Fruit fly (Drosophila melanogaster) whole organism, embryonic: ENCODE results near the gene Pif1A.

Experiments used
- Antp ChIP-seq: fragments of 200-800 bp; sonication (Bioruptor generic); optimal IDR thresholded peaks from 3 replicates; lab custom pipeline; 2016; ENCODE audit warnings: missing biosample characterization, missing genetic modification characterization
- Atf6 ChIP-seq: fragments of 200-800 bp; sonication (Bioruptor generic); IDR thresholded peaks from 2 replicates; pipeline ENCODE4 v1.3.6; 2022; ENCODE audit warnings: missing biosample characterization, missing genetic modification characterization
- CG10209 ChIP-seq: fragments of 200-800 bp; sonication (Bioruptor generic); optimal IDR thresholded peaks from 3 replicates; lab custom pipeline; 2017; ENCODE audit warnings: missing biosample characterization, mild to moderate bottlenecking, missing genetic modification characterization, missing genetic modification reagents
- CG10431 ChIP-seq: fragments of 200-800 bp; sonication (Bioruptor generic); optimal IDR thresholded peaks from 3 replicates; lab custom pipeline; 2018; ENCODE audit warnings: missing biosample characterization, mild to moderate bottlenecking, missing genetic modification characterization
- CG11695 ChIP-seq: fragments of 200-800 bp; sonication (Bioruptor generic); IDR thresholded peaks from 3 replicates; pipeline ENCODE4 v1.3.6; 2022; ENCODE audit warnings: missing biosample characterization, missing genetic modification characterization
- CG12071 ChIP-seq: fragments of 200-800 bp; sonication (Bioruptor generic); optimal IDR thresholded peaks from 3 replicates; lab custom pipeline; 2018; ENCODE audit warnings: missing biosample characterization, mild to moderate bottlenecking, missing genetic modification characterization
- CG14014 ChIP-seq: fragments of 200-800 bp; sonication (Bioruptor generic); IDR thresholded peaks from 2 replicates; pipeline ENCODE4 v1.3.6; 2022; ENCODE audit warnings: missing biosample characterization, missing genetic modification characterization
- CG14667 ChIP-seq: fragments of 200-800 bp; sonication (Bioruptor generic); IDR thresholded peaks from 2 replicates; pipeline ENCODE4 v1.3.6; 2022; ENCODE audit warnings: missing biosample characterization, missing genetic modification characterization
- CG15696 ChIP-seq: fragments of 200-800 bp; sonication (Bioruptor generic); optimal IDR thresholded peaks from 2 replicates; lab custom pipeline; 2019; ENCODE audit warnings: missing biosample characterization, mild to moderate bottlenecking, missing genetic modification characterization, moderate library complexity
- CG17568 ChIP-seq: fragments of 200-800 bp; sonication (Bioruptor generic); optimal IDR thresholded peaks from 2 replicates; lab custom pipeline; 2018; ENCODE audit warnings: missing biosample characterization, mild to moderate bottlenecking, missing genetic modification characterization, moderate library complexity
- CG30403 ChIP-seq: fragments of 200-800 bp; sonication (Bioruptor generic); optimal IDR thresholded peaks from 3 replicates; lab custom pipeline; 2016; ENCODE audit warnings: missing biosample characterization, missing genetic modification characterization
- CG33213 ChIP-seq: fragments of 200-800 bp; sonication (Bioruptor generic); optimal IDR thresholded peaks from 3 replicates; lab custom pipeline; 2016; ENCODE audit warnings: missing biosample characterization, missing genetic modification characterization
- CG42726 ChIP-seq: fragments of 200-800 bp; sonication (Bioruptor generic); IDR thresholded peaks from 2 replicates; pipeline ENCODE4 v1.3.6; 2022; ENCODE audit warnings: missing biosample characterization, missing genetic modification characterization; ENCODE audit not compliant: partially characterized antibody
- CG4730 ChIP-seq: fragments of 200-800 bp; sonication (Bioruptor generic); IDR thresholded peaks from 2 replicates; pipeline ENCODE4 v1.3.6; 2022; ENCODE audit warnings: missing biosample characterization, missing genetic modification characterization
- CG7357 ChIP-seq: fragments of 200-800 bp; sonication (Bioruptor generic); IDR thresholded peaks from 3 replicates; pipeline ENCODE4 v1.3.6; 2022; ENCODE audit warnings: missing biosample characterization, missing genetic modification characterization
- CG9437 ChIP-seq: fragments of 200-800 bp; sonication (Bioruptor generic); optimal IDR thresholded peaks from 2 replicates; lab custom pipeline; 2018; ENCODE audit warnings: missing biosample characterization, mild to moderate bottlenecking, missing genetic modification characterization
- CG9609 ChIP-seq: fragments of 200-800 bp; sonication (Bioruptor generic); optimal IDR thresholded peaks from 3 replicates; lab custom pipeline; 2016; ENCODE audit warnings: missing biosample characterization, missing genetic modification characterization
- CG9932 ChIP-seq: fragments of 200-800 bp; sonication (Bioruptor generic); IDR thresholded peaks from 2 replicates; pipeline ENCODE4 v1.3.6; 2022; ENCODE audit warnings: missing biosample characterization, missing genetic modification characterization
- D19B ChIP-seq: fragments of 200-800 bp; sonication (Bioruptor generic); optimal IDR thresholded peaks from 2 replicates; lab custom pipeline; 2017; ENCODE audit warnings: missing biosample characterization, mild to moderate bottlenecking, missing genetic modification characterization
- Dad ChIP-seq: fragments of 200-800 bp; sonication (Bioruptor generic); optimal IDR thresholded peaks from 3 replicates; lab custom pipeline; 2016; ENCODE audit warnings: missing biosample characterization, missing genetic modification characterization
- Dfd ChIP-seq, 2 experiments: fragments of >200 bp; optimal IDR thresholded peaks; 2 replicates each; lab custom pipeline; 2017; ENCODE audit warnings: missing biosample characterization in 2 of 2, missing genetic modification characterization in 2 of 2
- Dp ChIP-seq: fragments of 200-800 bp; sonication (Bioruptor generic); optimal IDR thresholded peaks from 2 replicates; lab custom pipeline; 2018; ENCODE audit warnings: missing biosample characterization, mild to moderate bottlenecking, missing genetic modification characterization, moderate library complexity
- E2f2 ChIP-seq: fragments of 200-800 bp; sonication (Bioruptor generic); IDR thresholded peaks from 2 replicates; pipeline ENCODE4 v1.3.6; 2022; ENCODE audit warnings: missing biosample characterization, missing genetic modification characterization
- GATAe ChIP-seq: fragments of 200-800 bp; sonication (Bioruptor generic); conservative IDR thresholded peaks from 2 replicates; pipeline ENCODE4 v1.3.6; 2022; ENCODE audit warnings: missing biosample characterization, missing genetic modification characterization
- H2.0 ChIP-seq: fragments of 200-800 bp; sonication (Bioruptor generic); IDR thresholded peaks from 2 replicates; pipeline ENCODE4 v1.3.6; 2022; ENCODE audit warnings: missing biosample characterization, missing genetic modification characterization
- HLH54F ChIP-seq: fragments of 200-800 bp; sonication (Bioruptor generic); optimal IDR thresholded peaks from 3 replicates; lab custom pipeline; 2016; ENCODE audit warnings: missing biosample characterization, missing genetic modification characterization
- MBD-R2 ChIP-seq: fragments of 200-800 bp; sonication (Bioruptor generic); IDR thresholded peaks from 2 replicates; pipeline ENCODE4 v1.3.6; 2022; ENCODE audit warnings: missing biosample characterization, missing genetic modification characterization
- NFAT ChIP-seq: fragments of 200-800 bp; sonication (Bioruptor generic); IDR thresholded peaks from 2 replicates; pipeline ENCODE4 v1.3.6; 2022; ENCODE audit warnings: missing biosample characterization, missing genetic modification characterization
- Ptx1 ChIP-seq: fragments of 200-800 bp; sonication (Bioruptor generic); IDR thresholded peaks from 2 replicates; pipeline ENCODE4 v1.3.6; 2022; ENCODE audit warnings: missing biosample characterization, missing genetic modification characterization
- Taf1 ChIP-seq: fragments of 200-800 bp; sonication (Bioruptor generic); IDR thresholded peaks from 2 replicates; pipeline ENCODE4 v1.3.6; 2022; ENCODE audit warnings: missing biosample characterization, missing genetic modification characterization
- al ChIP-seq: fragments of 200-800 bp; sonication (Bioruptor generic); IDR thresholded peaks from 2 replicates; pipeline ENCODE4 v1.3.6; 2022; ENCODE audit warnings: missing biosample characterization, missing genetic modification characterization
- ara ChIP-seq: fragments of 200-800 bp; sonication (Bioruptor generic); IDR thresholded peaks from 2 replicates; pipeline ENCODE4 v1.3.6; 2022; ENCODE audit warnings: missing biosample characterization, missing genetic modification characterization
- cato ChIP-seq: fragments of 200-800 bp; sonication (Bioruptor generic); optimal IDR thresholded peaks from 2 replicates; lab custom pipeline; 2016; ENCODE audit warnings: missing biosample characterization, missing genetic modification characterization, borderline replicate concordance
- dm ChIP-seq: fragments of 200-800 bp; sonication (Bioruptor generic); optimal IDR thresholded peaks from 3 replicates; lab custom pipeline; 2016; ENCODE audit warnings: missing biosample characterization, missing genetic modification characterization
- dysf ChIP-seq: fragments of 200-800 bp; sonication (Bioruptor generic); IDR thresholded peaks from 3 replicates; pipeline ENCODE4 v1.3.6; 2022; ENCODE audit warnings: missing biosample characterization, missing genetic modification characterization
- esg ChIP-seq: fragments of 200-800 bp; sonication (Bioruptor generic); conservative IDR thresholded peaks from 2 replicates; pipeline ENCODE4 v1.3.6; 2022; ENCODE audit warnings: missing biosample characterization, missing genetic modification characterization
- eve ChIP-seq, 2 experiments: fragments of >200 bp; optimal IDR thresholded peaks; 2 replicates each; lab custom pipeline; 2017; ENCODE audit warnings: missing biosample characterization in 2 of 2, missing genetic modification characterization in 2 of 2
- eyg ChIP-seq: fragments of 200-800 bp; sonication (Bioruptor generic); optimal IDR thresholded peaks from 3 replicates; lab custom pipeline; 2016; ENCODE audit warnings: missing biosample characterization, missing genetic modification characterization
- ftz-f1 ChIP-seq: fragments of 200-800 bp; sonication (Bioruptor generic); optimal IDR thresholded peaks from 2 replicates; lab custom pipeline; 2016; ENCODE audit warnings: missing biosample characterization, missing genetic modification characterization
- lmd ChIP-seq: fragments of 200-800 bp; sonication (Bioruptor generic); IDR thresholded peaks from 2 replicates; pipeline ENCODE4 v1.3.6; 2022; ENCODE audit warnings: missing biosample characterization, missing genetic modification characterization
- nerfin-2 ChIP-seq: fragments of 200-800 bp; sonication (Bioruptor generic); IDR thresholded peaks from 2 replicates; pipeline ENCODE4 v1.3.6; 2022; ENCODE audit warnings: missing biosample characterization, missing genetic modification characterization; ENCODE audit not compliant: partially characterized antibody
- pho ChIP-seq: fragments of 200-800 bp; sonication (Bioruptor generic); optimal IDR thresholded peaks from 2 replicates; lab custom pipeline; 2016; ENCODE audit warnings: missing biosample characterization, missing genetic modification characterization
- prd ChIP-seq, 3 experiments: fragments of >200 bp in 2 of 3; fragments of 200-800 bp in 1 of 3; sonication (Bioruptor generic) in 1 of 3; optimal IDR thresholded peaks in 2 of 3; IDR thresholded peaks in 1 of 3; 2 replicates in 2 of 3; 3 replicates in 1 of 3; pipeline versions ENCODE4 v1.3.6 to Lab custom; 2017 to 2022; ENCODE audit warnings: missing biosample characterization in 1 of 3, missing genetic modification characterization in 1 of 3
- ro ChIP-seq: fragments of 200-800 bp; sonication (Bioruptor generic); IDR thresholded peaks from 2 replicates; pipeline ENCODE4 v1.3.6; 2022; ENCODE audit warnings: missing biosample characterization, missing genetic modification characterization
- row ChIP-seq: fragments of 200-800 bp; sonication (Bioruptor generic); IDR thresholded peaks from 3 replicates; pipeline ENCODE4 v1.3.6; 2022; ENCODE audit warnings: missing biosample characterization, missing genetic modification characterization
- scrt ChIP-seq: fragments of 200-800 bp; sonication (Bioruptor generic); optimal IDR thresholded peaks from 2 replicates; lab custom pipeline; 2018; ENCODE audit warnings: missing biosample characterization, mild to moderate bottlenecking, missing genetic modification characterization, moderate library complexity
- slp2 ChIP-seq: fragments of 200-800 bp; sonication (Bioruptor generic); optimal IDR thresholded peaks from 2 replicates; lab custom pipeline; 2016; ENCODE audit warnings: missing biosample characterization, missing genetic modification characterization
- so ChIP-seq: fragments of 200-800 bp; sonication (Bioruptor generic); IDR thresholded peaks from 3 replicates; pipeline ENCODE4 v1.3.6; 2022; ENCODE audit warnings: missing biosample characterization, missing genetic modification characterization
- tgo ChIP-seq: fragments of 200-800 bp; sonication (Bioruptor generic); IDR thresholded peaks from 3 replicates; pipeline ENCODE4 v1.3.6; 2022; ENCODE audit warnings: missing biosample characterization, missing genetic modification characterization
- trh ChIP-seq: fragments of 200-800 bp; sonication (Bioruptor generic); optimal IDR thresholded peaks from 2 replicates; lab custom pipeline; 2016; ENCODE audit warnings: missing biosample characterization, missing genetic modification characterization
- zfh2 ChIP-seq: fragments of 200-800 bp; sonication (Bioruptor generic); optimal IDR thresholded peaks from 2 replicates; lab custom pipeline; 2016; ENCODE audit warnings: missing biosample characterization, missing genetic modification characterization

Gene Pif1A

DNA sequence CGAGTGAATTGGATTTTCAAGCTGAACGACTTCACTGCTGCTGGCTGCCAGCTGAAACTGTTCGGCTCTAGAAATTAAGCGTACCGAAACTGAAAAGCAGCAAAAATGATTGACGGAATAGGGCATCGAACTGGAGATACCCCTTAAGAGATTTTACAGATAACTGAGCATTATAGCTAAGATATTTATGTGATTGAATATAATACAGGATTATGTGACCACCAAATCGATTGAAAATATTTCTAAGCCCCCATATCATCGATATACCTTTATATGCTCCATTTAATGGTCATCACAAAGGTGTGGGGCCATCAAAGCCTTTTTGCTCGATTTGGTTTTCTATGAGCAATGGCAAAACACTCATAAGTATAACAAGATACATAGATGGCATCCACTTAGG lies 16.2 kb downstream of the Pif1A start (continued):
- TF ChIP-seq NFAT (GFP tag; lab: Robert Waterston, UW) (peak; percentile 52; the same call in 1 of the 2 replicates), eyg (GFP tag; lab: Kevin White, UChicago) (no peak), CG12071 (GFP tag; lab: Kevin White, UChicago) (peak; percentile 49), CG9609 (GFP tag; lab: Kevin White, UChicago) (peak; percentile 2), Antp (GFP tag; lab: Kevin White, UChicago) (peak; percentile 30), lmd (GFP tag; lab: Robert Waterston, UW) (peak; percentile 67), so (GFP tag; lab: Robert Waterston, UW) (peak; percentile 37; the same call in 1 of the 3 replicates), ro (GFP tag; lab: Robert Waterston, UW) (0 out of 2 replicates have a peak, but pooled peaks have one; percentile 23), CG9932 (GFP tag; lab: Robert Waterston, UW) (peak; percentile 69), CG33213 (GFP tag; lab: Kevin White, UChicago) (no peak), CG17568 (GFP tag; lab: Kevin White, UChicago) (no peak), slp2 (GFP tag; lab: Kevin White, UChicago) (peak; percentile 2), ara (GFP tag; lab: Robert Waterston, UW) (0 out of 2 replicates have a peak, but pooled peaks have one; percentile 27), eve (GFP tag; optimal IDR thresholded peaks at IDR 0.05; lab: Kevin White, UChicago) (no peak), Ptx1 (GFP tag; lab: Robert Waterston, UW) (peak; percentile 68), GATAe (no peak), dm (GFP tag; lab: Kevin White, UChicago) (peak; percentile 33), Dad (GFP tag; lab: Kevin White, UChicago) (peak; percentile 23), dysf (GFP tag; lab: Robert Waterston, UW) (peak; percentile 80), CG9437 (GFP tag; lab: Kevin White, UChicago) (no peak), esg (GFP tag; lab: Robert Waterston, UW) (peak; percentile 58), CG7357 (GFP tag; lab: Robert Waterston, UW) (0 out of 3 replicates have a peak, but pooled peaks have one; percentile 44), CG11695 (GFP tag; lab: Robert Waterston, UW) (peak; percentile 62; the same call in 2 of the 3 replicates), cato (GFP tag; lab: Kevin White, UChicago) (no peak), CG4730 (GFP tag; lab: Robert Waterston, UW) (peak; percentile 37; the same call in 1 of the 2 replicates), CG10209 (GFP tag; lab: Kevin White, UChicago) (peak; percentile 32), CG10431 (GFP tag; lab: Kevin White, UChicago) (no peak), CG30403 (GFP tag; lab: Kevin White, UChicago) (peak; percentile 44), prd (optimal IDR thresholded peaks at IDR 0.05; lab: Kevin White, UChicago) (no peak), prd (GFP tag; IDR thresholded peaks at IDR 0.05; lab: Robert Waterston, UW) (peak; percentile 63), D19B (GFP tag; lab: Kevin White, UChicago) (peak; percentile 89), pho (GFP tag; lab: Kevin White, UChicago) (peak; percentile 39), nerfin-2 (GFP tag; lab: Robert Waterston, UW) (no peak), HLH54F (peak; percentile 49), Atf6 (GFP tag; lab: Robert Waterston, UW) (peak; percentile 79), H2.0 (GFP tag; lab: Robert Waterston, UW) (peak; percentile 55), row (GFP tag; lab: Robert Waterston, UW) (peak; percentile 78), CG15696 (no peak), zfh2 (GFP tag; lab: Kevin White, UChicago) (peak; percentile 50), Dfd (GFP tag; optimal IDR thresholded peaks at IDR 0.05; lab: Kevin White, UChicago) (no peak), trh (GFP tag; lab: Kevin White, UChicago) (no peak), scrt (GFP tag; lab: Kevin White, UChicago) (no peak), ftz-f1 (GFP tag; lab: Kevin White, UChicago) (no peak), Dp (GFP tag; lab: Kevin White, UChicago) (no peak), CG14667 (GFP tag; lab: Robert Waterston, UW) (peak; percentile 28; the same call in 1 of the 2 replicates), tgo (GFP tag; lab: Robert Waterston, UW) (peak; percentile 58; the same call in 2 of the 3 replicates), al (GFP tag; lab: Robert Waterston, UW) (peak; percentile 35; the same call in 1 of the 2 replicates), CG14014 (peak; percentile 66; the same call in 1 of the 2 replicates), CG42726 (GFP tag; lab: Robert Waterston, UW) (no peak), E2f2 (GFP tag; lab: Robert Waterston, UW) (peak; percentile 31; the same call in 1 of the 2 replicates), MBD-R2 (peak; percentile 25; the same call in 1 of the 2 replicates), Taf1 (GFP tag; lab: Robert Waterston, UW) (0 out of 2 replicates have a peak, but pooled peaks have one; percentile 44)
